Fruit fly (Drosophila melanogaster): ENCODE results near the gene CG42557.

- TF ChIP-seq Myc (optimal IDR thresholded peaks at IDR 0.05) (no peak), h (optimal IDR thresholded peaks at IDR 0.05) (no peak), insv (optimal IDR thresholded peaks at IDR 0.05) (no peak), Sin3A (optimal IDR thresholded peaks at IDR 0.05) (no peak), psq (optimal IDR thresholded peaks at IDR 0.05) (no peak)
Measured at dm6 chr3R:29982027-29982426, 48.9 kb downstream of the CG42557 start.

All from Kc167 (cell line).